Worm (Caenorhabditis elegans): ENCODE measurements around the gene ZK1086.3.

ce11 chrX:13811156-13811555 lies 20.5 kb downstream of the ZK1086.3 start:
- no peak for TF ChIP-seq elt-2 (tag; optimal IDR thresholded peaks at IDR 0.05)
- no peak for TF ChIP-seq R02D3.7 (tag; optimal IDR thresholded peaks at IDR 0.05)
- no peak for TF ChIP-seq snpc-4 (tag; optimal IDR thresholded peaks at IDR 0.05)
- TF ChIP-seq ceh-16 (tag; optimal IDR thresholded peaks at IDR 0.05), result no peak
- no peak for TF ChIP-seq nhr-25 (tag; optimal IDR thresholded peaks at IDR 0.05)
- TF ChIP-seq nhr-43 (tag; optimal IDR thresholded peaks at IDR 0.05; ENCODE audit: poor library complexity, severe bottlenecking), result no peak
- TF ChIP-seq lin-39 (tag; optimal IDR thresholded peaks at IDR 0.05), result no peak
- TF ChIP-seq pha-4 (tag; optimal IDR thresholded peaks at IDR 0.05), result no peak

Measured in whole organism, L3 larva.